Fruit fly (Drosophila melanogaster) whole organism, embryonic: Measurements from ENCODE around the gene Usp5.

Source experiments
- CG10462 ChIP-seq: fragments of 200-800 bp; sonication (Bioruptor generic); optimal IDR thresholded peaks from 2 replicates; lab custom pipeline; 2016; ENCODE audit warnings: missing biosample characterization, missing genetic modification characterization
- CG10654 ChIP-seq: fragments of 200-800 bp; sonication (Bioruptor generic); optimal IDR thresholded peaks from 2 replicates; lab custom pipeline; 2016; ENCODE audit warnings: missing biosample characterization, missing genetic modification characterization
- CG11695 ChIP-seq: fragments of 200-800 bp; sonication (Bioruptor generic); IDR thresholded peaks from 3 replicates; pipeline ENCODE4 v1.3.6; 2022; ENCODE audit warnings: missing biosample characterization, missing genetic modification characterization
- CG12236 ChIP-seq: fragments of 200-800 bp; sonication (Bioruptor generic); optimal IDR thresholded peaks from 2 replicates; lab custom pipeline; 2016; ENCODE audit warnings: missing biosample characterization, missing genetic modification characterization
- CG12391 ChIP-seq: fragments of 200-800 bp; sonication (Bioruptor generic); optimal IDR thresholded peaks from 3 replicates; lab custom pipeline; 2018; ENCODE audit warnings: missing biosample characterization, mild to moderate bottlenecking, missing genetic modification characterization, moderate library complexity
- CG12942 ChIP-seq: fragments of 200-800 bp; sonication (Bioruptor generic); optimal IDR thresholded peaks from 3 replicates; lab custom pipeline; 2016; ENCODE audit warnings: missing biosample characterization, missing genetic modification characterization
- CG13123 ChIP-seq: fragments of 200-800 bp; sonication (Bioruptor generic); optimal IDR thresholded peaks from 2 replicates; lab custom pipeline; 2016; ENCODE audit warnings: missing biosample characterization, missing genetic modification characterization
- CG1529 ChIP-seq: fragments of 200-800 bp; sonication (Bioruptor generic); optimal IDR thresholded peaks from 3 replicates; lab custom pipeline; 2018; ENCODE audit warnings: missing biosample characterization, missing genetic modification characterization
- CG15514 ChIP-seq: fragments of 200-800 bp; sonication (Bioruptor generic); optimal IDR thresholded peaks from 3 replicates; lab custom pipeline; 2017; ENCODE audit warnings: missing biosample characterization, missing genetic modification characterization, mild to moderate bottlenecking, moderate library complexity, missing genetic modification reagents
- CG1602 ChIP-seq: fragments of 200-800 bp; sonication (Bioruptor generic); optimal IDR thresholded peaks from 3 replicates; lab custom pipeline; 2016; ENCODE audit warnings: missing biosample characterization, missing genetic modification characterization
- CG1647 ChIP-seq: fragments of 200-800 bp; sonication (Bioruptor generic); optimal IDR thresholded peaks from 3 replicates; lab custom pipeline; 2016; ENCODE audit warnings: missing biosample characterization, missing genetic modification characterization
- CG17912 ChIP-seq: fragments of 200-800 bp; sonication (Bioruptor generic); optimal IDR thresholded peaks from 2 replicates; lab custom pipeline; 2018; ENCODE audit warnings: missing biosample characterization, mild to moderate bottlenecking, missing genetic modification characterization
- CG2120 ChIP-seq: fragments of 200-800 bp; sonication (Bioruptor generic); optimal IDR thresholded peaks from 3 replicates; lab custom pipeline; 2016; ENCODE audit warnings: missing biosample characterization, missing genetic modification characterization
- CG3407 ChIP-seq: fragments of 200-800 bp; sonication (Bioruptor generic); optimal IDR thresholded peaks from 2 replicates; lab custom pipeline; 2018; ENCODE audit warnings: missing biosample characterization, mild to moderate bottlenecking, missing genetic modification characterization
- CG3995 ChIP-seq: fragments of 200-800 bp; sonication (Bioruptor generic); optimal IDR thresholded peaks from 3 replicates; lab custom pipeline; 2016; ENCODE audit warnings: missing biosample characterization, missing genetic modification characterization
- CG4282 ChIP-seq: fragments of 200-800 bp; sonication (Bioruptor generic); optimal IDR thresholded peaks from 2 replicates; lab custom pipeline; 2016; ENCODE audit warnings: missing biosample characterization, missing genetic modification characterization
- CG4617 ChIP-seq: fragments of 200-800 bp; sonication (Bioruptor generic); optimal IDR thresholded peaks from 3 replicates; lab custom pipeline; 2016; ENCODE audit warnings: missing biosample characterization, missing genetic modification characterization, borderline replicate concordance
- CG5245 ChIP-seq: fragments of 200-800 bp; sonication (Bioruptor generic); optimal IDR thresholded peaks from 3 replicates; lab custom pipeline; 2016; ENCODE audit warnings: missing biosample characterization, missing genetic modification characterization
- CG7357 ChIP-seq: fragments of 200-800 bp; sonication (Bioruptor generic); IDR thresholded peaks from 3 replicates; pipeline ENCODE4 v1.3.6; 2022; ENCODE audit warnings: missing biosample characterization, missing genetic modification characterization
- CG7372 ChIP-seq: fragments of 200-800 bp; sonication (Bioruptor generic); IDR thresholded peaks from 2 replicates; pipeline ENCODE4 v1.3.6; 2022; ENCODE audit warnings: missing biosample characterization, missing genetic modification characterization
- CG9437 ChIP-seq: fragments of 200-800 bp; sonication (Bioruptor generic); optimal IDR thresholded peaks from 2 replicates; lab custom pipeline; 2018; ENCODE audit warnings: missing biosample characterization, mild to moderate bottlenecking, missing genetic modification characterization
- CG9727 ChIP-seq: fragments of 200-800 bp; sonication (Bioruptor generic); optimal IDR thresholded peaks from 3 replicates; lab custom pipeline; 2017; ENCODE audit warnings: missing biosample characterization, mild to moderate bottlenecking, missing genetic modification characterization
- Deaf1 ChIP-seq: fragments of 200-800 bp; optimal IDR thresholded peaks from 3 replicates; lab custom pipeline; 2019; ENCODE audit warnings: missing biosample characterization, mild to moderate bottlenecking, missing genetic modification characterization, moderate library complexity
- Dip2 ChIP-seq: fragments of 200-800 bp; sonication (Bioruptor generic); IDR thresholded peaks from 2 replicates; pipeline ENCODE4 v1.3.6; 2022; ENCODE audit warnings: missing biosample characterization, missing genetic modification characterization
- Dip3 ChIP-seq: fragments of 200-800 bp; sonication (Bioruptor generic); optimal IDR thresholded peaks from 3 replicates; lab custom pipeline; 2016; ENCODE audit warnings: missing biosample characterization, missing genetic modification characterization
- Doc2 ChIP-seq: fragments of 200-800 bp; sonication (Bioruptor generic); IDR thresholded peaks from 2 replicates; pipeline ENCODE4 v1.3.6; 2022; ENCODE audit warnings: missing biosample characterization, missing genetic modification characterization
- GATAe ChIP-seq: fragments of 200-800 bp; sonication (Bioruptor generic); conservative IDR thresholded peaks from 2 replicates; pipeline ENCODE4 v1.3.6; 2022; ENCODE audit warnings: missing biosample characterization, missing genetic modification characterization
- HLH3B ChIP-seq: fragments of 200-800 bp; sonication (Bioruptor generic); IDR thresholded peaks from 2 replicates; pipeline ENCODE4 v1.3.6; 2022; ENCODE audit warnings: missing biosample characterization, missing genetic modification characterization
- HmgD ChIP-seq: fragments of 200-800 bp; sonication (Bioruptor generic); optimal IDR thresholded peaks from 3 replicates; lab custom pipeline; 2016; ENCODE audit warnings: missing biosample characterization, missing genetic modification characterization
- Hmx ChIP-seq: fragments of 200-800 bp; sonication (Bioruptor generic); optimal IDR thresholded peaks from 2 replicates; lab custom pipeline; 2016; ENCODE audit warnings: missing biosample characterization, missing genetic modification characterization
- MESR4 ChIP-seq: fragments of 200-800 bp; sonication (Bioruptor generic); optimal IDR thresholded peaks from 2 replicates; lab custom pipeline; 2018; ENCODE audit warnings: missing biosample characterization, mild to moderate bottlenecking, missing genetic modification characterization, moderate library complexity
- NK7.1 ChIP-seq: fragments of 200-800 bp; sonication (Bioruptor generic); optimal IDR thresholded peaks from 3 replicates; lab custom pipeline; 2016; ENCODE audit warnings: missing biosample characterization, missing genetic modification characterization
- Nf-YC ChIP-seq: fragments of 200-800 bp; optimal IDR thresholded peaks from 3 replicates; lab custom pipeline; 2019; ENCODE audit warnings: missing biosample characterization, mild to moderate bottlenecking, missing genetic modification characterization, moderate library complexity
- NfI ChIP-seq: fragments of 200-800 bp; sonication (Bioruptor generic); optimal IDR thresholded peaks from 3 replicates; lab custom pipeline; 2018; ENCODE audit warnings: missing biosample characterization, mild to moderate bottlenecking, missing genetic modification characterization, moderate library complexity
- Optix ChIP-seq: fragments of 200-800 bp; sonication (Bioruptor generic); IDR thresholded peaks from 3 replicates; pipeline ENCODE4 v1.3.6; 2022; ENCODE audit warnings: missing biosample characterization, missing genetic modification characterization
- Rfx ChIP-seq: fragments of 200-800 bp; sonication (Bioruptor generic); IDR thresholded peaks from 2 replicates; pipeline ENCODE4 v1.3.6; 2022; ENCODE audit warnings: missing biosample characterization, missing genetic modification characterization
- TFAM ChIP-seq: fragments of 200-800 bp; sonication (Bioruptor generic); optimal IDR thresholded peaks from 2 replicates; lab custom pipeline; 2017; ENCODE audit warnings: missing biosample characterization, missing genetic modification characterization, inconsistent platforms
- Taf1 ChIP-seq: fragments of 200-800 bp; sonication (Bioruptor generic); IDR thresholded peaks from 2 replicates; pipeline ENCODE4 v1.3.6; 2022; ENCODE audit warnings: missing biosample characterization, missing genetic modification characterization
- YL-1 ChIP-seq: fragments of 200-800 bp; sonication (Bioruptor generic); optimal IDR thresholded peaks from 3 replicates; lab custom pipeline; 2017; ENCODE audit warnings: missing biosample characterization, mild to moderate bottlenecking, missing genetic modification characterization
- bigmax ChIP-seq: fragments of 200-800 bp; sonication (Bioruptor generic); optimal IDR thresholded peaks from 2 replicates; lab custom pipeline; 2018; ENCODE audit warnings: missing biosample characterization, mild to moderate bottlenecking, missing genetic modification characterization
- dati ChIP-seq: fragments of 200-800 bp; sonication (Bioruptor generic); IDR thresholded peaks from 2 replicates; pipeline ENCODE4 v1.3.6; 2022; ENCODE audit warnings: missing biosample characterization, missing genetic modification characterization
- fd102C ChIP-seq: fragments of 200-800 bp; sonication (Bioruptor generic); optimal IDR thresholded peaks from 2 replicates; lab custom pipeline; 2018; ENCODE audit warnings: missing biosample characterization, mild to moderate bottlenecking, missing genetic modification characterization, moderate library complexity
- gcm ChIP-seq: fragments of 200-800 bp; sonication (Bioruptor generic); optimal IDR thresholded peaks from 2 replicates; lab custom pipeline; 2019; ENCODE audit warnings: missing biosample characterization, mild to moderate bottlenecking, missing genetic modification characterization, moderate library complexity
- gfzf ChIP-seq: fragments of 200-800 bp; sonication (Bioruptor generic); optimal IDR thresholded peaks from 2 replicates; lab custom pipeline; 2016; ENCODE audit warnings: missing biosample characterization, mild to moderate bottlenecking, missing genetic modification characterization, moderate library complexity
- gt ChIP-seq: fragments of 200-800 bp; sonication (Bioruptor generic); IDR thresholded peaks from 2 replicates; pipeline ENCODE4 v1.3.6; 2022; ENCODE audit warnings: missing biosample characterization, missing genetic modification characterization
- ham ChIP-seq: fragments of 200-800 bp; sonication (Bioruptor generic); IDR thresholded peaks from 2 replicates; pipeline ENCODE4 v1.3.6; 2022; ENCODE audit warnings: missing biosample characterization, missing genetic modification characterization
- hth ChIP-seq: fragments of >200 bp; optimal IDR thresholded peaks from 2 replicates; lab custom pipeline; 2017; ENCODE audit warnings: inconsistent platforms
- ken ChIP-seq: fragments of 200-800 bp; sonication (Bioruptor generic); IDR thresholded peaks from 3 replicates; pipeline ENCODE4 v1.3.6; 2022; ENCODE audit warnings: missing biosample characterization, missing genetic modification characterization
- nerfin-2 ChIP-seq: fragments of 200-800 bp; sonication (Bioruptor generic); IDR thresholded peaks from 2 replicates; pipeline ENCODE4 v1.3.6; 2022; ENCODE audit warnings: missing biosample characterization, missing genetic modification characterization; ENCODE audit not compliant: partially characterized antibody
- prd ChIP-seq, 3 experiments: fragments of >200 bp in 2 of 3; fragments of 200-800 bp in 1 of 3; sonication (Bioruptor generic) in 1 of 3; optimal IDR thresholded peaks in 2 of 3; IDR thresholded peaks in 1 of 3; 2 replicates in 2 of 3; 3 replicates in 1 of 3; pipeline versions ENCODE4 v1.3.6 to Lab custom; 2017 to 2022; ENCODE audit warnings: missing biosample characterization in 1 of 3, missing genetic modification characterization in 1 of 3
- pros ChIP-seq: fragments of 200-800 bp; sonication (Bioruptor generic); optimal IDR thresholded peaks from 3 replicates; lab custom pipeline; 2019; ENCODE audit warnings: missing biosample characterization, mild to moderate bottlenecking, missing genetic modification characterization, moderate library complexity

Usp5 gene

dm6 chr3L:3194059-3194458 is 45.9 kb upstream of the Usp5 start (continued):
- TF ChIP-seq Dip2 (GFP tag; lab: Robert Waterston, UW): peak; percentile 43; the same call in 1 of the 2 replicates
- peak; percentile 95 for TF ChIP-seq HLH3B (GFP tag; lab: Robert Waterston, UW)
- peak; percentile 94 for TF ChIP-seq CG9727 (GFP tag; lab: Kevin White, UChicago)
- TF ChIP-seq CG1602: peak; percentile 86
- TF ChIP-seq CG15514 (GFP tag; lab: Kevin White, UChicago): peak; percentile 88
- peak; percentile 78; the same call in 1 of the 2 replicates for TF ChIP-seq dati
- peak; percentile 80 for TF ChIP-seq Nf-YC (tag; lab: Kevin White, UChicago)
- no peak for TF ChIP-seq ham
- TF ChIP-seq HmgD (GFP tag; lab: Kevin White, UChicago): no peak
- TF ChIP-seq fd102C (GFP tag; lab: Kevin White, UChicago): peak; percentile 85
- TF ChIP-seq CG1647 (GFP tag; lab: Kevin White, UChicago): peak; percentile 72
- peak; percentile 74 for TF ChIP-seq YL-1 (GFP tag; lab: Kevin White, UChicago)
- peak; percentile 89 for TF ChIP-seq ken
- peak; percentile 61 for TF ChIP-seq CG4617
- TF ChIP-seq CG7372 (GFP tag; lab: Robert Waterston, UW): peak; percentile 92
- TF ChIP-seq gcm (GFP tag; lab: Kevin White, UChicago): peak; percentile 95
- peak; percentile 84 for TF ChIP-seq CG2120
- peak; percentile 77 for TF ChIP-seq Taf1 (GFP tag; lab: Robert Waterston, UW)
- TF ChIP-seq CG10654: peak; percentile 87
- TF ChIP-seq prd (optimal IDR thresholded peaks at IDR 0.05; lab: Kevin White, UChicago): no peak
- peak; percentile 97 for TF ChIP-seq prd (GFP tag; IDR thresholded peaks at IDR 0.05; lab: Robert Waterston, UW)
- peak; percentile 82 for TF ChIP-seq CG7357 (GFP tag; lab: Robert Waterston, UW)
- peak; percentile 43; the same call in 1 of the 2 replicates for TF ChIP-seq GATAe (GFP tag; lab: Robert Waterston, UW)
- TF ChIP-seq Hmx (GFP tag; lab: Kevin White, UChicago): no peak
- TF ChIP-seq MESR4 (GFP tag; lab: Kevin White, UChicago): peak; percentile 40
- peak; percentile 74 for TF ChIP-seq Deaf1 (tag; lab: Kevin White, UChicago)
- peak; percentile 88 for TF ChIP-seq CG1529 (GFP tag; lab: Kevin White, UChicago)
- TF ChIP-seq CG11695 (GFP tag; lab: Robert Waterston, UW): peak; percentile 97
- TF ChIP-seq CG3995 (GFP tag; lab: Kevin White, UChicago): peak; percentile 36
- TF ChIP-seq nerfin-2 (GFP tag; lab: Robert Waterston, UW): no peak
- TF ChIP-seq CG3407 (GFP tag; lab: Kevin White, UChicago): peak; percentile 80
- no peak for TF ChIP-seq CG17912 (GFP tag; lab: Kevin White, UChicago)
- TF ChIP-seq CG12942 (GFP tag; lab: Kevin White, UChicago): peak; percentile 80
- peak; percentile 92 for TF ChIP-seq Rfx (GFP tag; lab: Robert Waterston, UW)
- TF ChIP-seq Doc2 (GFP tag; lab: Robert Waterston, UW): peak; percentile 73
- peak; percentile 78 for TF ChIP-seq gt (GFP tag; lab: Robert Waterston, UW)
- peak; percentile 87 for TF ChIP-seq CG5245
- peak; percentile 75 for TF ChIP-seq TFAM (GFP tag; lab: Kevin White, UChicago)
- peak; percentile 85; the same call in 2 of the 3 replicates for TF ChIP-seq Optix (GFP tag; lab: Robert Waterston, UW)
- TF ChIP-seq pros: no peak
- TF ChIP-seq CG9437: peak; percentile 84
- TF ChIP-seq hth (lab: Kevin White, UChicago): no peak
- TF ChIP-seq bigmax (GFP tag; lab: Kevin White, UChicago): peak; percentile 53
- peak; percentile 93 for TF ChIP-seq NfI (GFP tag; lab: Kevin White, UChicago)
- peak; percentile 61 for TF ChIP-seq Dip3 (GFP tag; lab: Kevin White, UChicago)
- no peak for TF ChIP-seq CG12236
- peak; percentile 81 for TF ChIP-seq CG13123 (GFP tag; lab: Kevin White, UChicago)
- TF ChIP-seq CG4282: no peak
- peak; percentile 95 for TF ChIP-seq CG12391
- TF ChIP-seq CG10462 (GFP tag; lab: Kevin White, UChicago): peak; percentile 80
- no peak for TF ChIP-seq gfzf (GFP tag; lab: Kevin White, UChicago)
- peak; percentile 46 for TF ChIP-seq NK7.1 (GFP tag; lab: Kevin White, UChicago)
